Fruit fly (Drosophila melanogaster) whole organism, embryonic: ENCODE measurements around the gene rost.

Experiments used
- Bteb2 ChIP-seq: fragments of 200-800 bp; sonication (Bioruptor generic); optimal IDR thresholded peaks from 2 replicates; lab custom pipeline; 2016; ENCODE audit warnings: missing biosample characterization, missing genetic modification characterization
- CG10979 ChIP-seq: fragments of 200-800 bp; sonication (Bioruptor generic); optimal IDR thresholded peaks from 2 replicates; lab custom pipeline; 2018; ENCODE audit warnings: missing biosample characterization, mild to moderate bottlenecking, missing genetic modification characterization, moderate library complexity
- CG11456 ChIP-seq: fragments of 200-800 bp; sonication (Bioruptor generic); IDR thresholded peaks from 3 replicates; pipeline ENCODE4 v1.3.6; 2022; ENCODE audit warnings: missing biosample characterization, missing genetic modification characterization
- CG12942 ChIP-seq: fragments of 200-800 bp; sonication (Bioruptor generic); optimal IDR thresholded peaks from 3 replicates; lab custom pipeline; 2016; ENCODE audit warnings: missing biosample characterization, missing genetic modification characterization
- CG13775 ChIP-seq: fragments of 200-800 bp; sonication (Bioruptor generic); optimal IDR thresholded peaks from 3 replicates; lab custom pipeline; 2017; ENCODE audit warnings: missing biosample characterization, mild to moderate bottlenecking, missing genetic modification characterization
- CG14050 ChIP-seq: fragments of 200-800 bp; sonication (Bioruptor generic); IDR thresholded peaks from 3 replicates; pipeline ENCODE4 v1.3.6; 2022; ENCODE audit warnings: missing biosample characterization, missing genetic modification characterization
- CG15011 ChIP-seq: fragments of 200-800 bp; sonication (Bioruptor generic); optimal IDR thresholded peaks from 3 replicates; lab custom pipeline; 2018; ENCODE audit warnings: missing biosample characterization, mild to moderate bottlenecking, missing genetic modification characterization
- CG15269 ChIP-seq: fragments of 200-800 bp; sonication (Bioruptor generic); optimal IDR thresholded peaks from 2 replicates; lab custom pipeline; 2018; ENCODE audit warnings: missing biosample characterization, mild to moderate bottlenecking, missing genetic modification characterization, moderate library complexity
- CG17568 ChIP-seq: fragments of 200-800 bp; sonication (Bioruptor generic); optimal IDR thresholded peaks from 2 replicates; lab custom pipeline; 2018; ENCODE audit warnings: missing biosample characterization, mild to moderate bottlenecking, missing genetic modification characterization, moderate library complexity
- CG6654 ChIP-seq: fragments of 200-800 bp; sonication (Bioruptor generic); optimal IDR thresholded peaks from 2 replicates; lab custom pipeline; 2017; ENCODE audit warnings: missing biosample characterization, mild to moderate bottlenecking, missing genetic modification characterization
- CG6689 ChIP-seq: fragments of 200-800 bp; sonication (Bioruptor generic); IDR thresholded peaks from 2 replicates; pipeline ENCODE4 v1.3.6; 2022; ENCODE audit warnings: missing biosample characterization, missing genetic modification characterization
- CG6765 ChIP-seq: fragments of 200-800 bp; sonication (Bioruptor generic); optimal IDR thresholded peaks from 3 replicates; lab custom pipeline; 2017; ENCODE audit warnings: missing biosample characterization, mild to moderate bottlenecking, missing genetic modification characterization
- CG7271 ChIP-seq: fragments of 200-800 bp; sonication (Bioruptor generic); optimal IDR thresholded peaks from 2 replicates; lab custom pipeline; 2018; ENCODE audit warnings: missing biosample characterization, mild to moderate bottlenecking, missing genetic modification characterization, moderate library complexity
- CG7372 ChIP-seq: fragments of 200-800 bp; sonication (Bioruptor generic); IDR thresholded peaks from 2 replicates; pipeline ENCODE4 v1.3.6; 2022; ENCODE audit warnings: missing biosample characterization, missing genetic modification characterization
- CG8281 ChIP-seq: fragments of 200-800 bp; sonication (Bioruptor generic); optimal IDR thresholded peaks from 2 replicates; lab custom pipeline; 2018; ENCODE audit warnings: missing biosample characterization, mild to moderate bottlenecking, missing genetic modification characterization, moderate library complexity
- CG8478 ChIP-seq: fragments of >200 bp; optimal IDR thresholded peaks from 2 replicates; lab custom pipeline; 2018
- Dip2 ChIP-seq: fragments of 200-800 bp; sonication (Bioruptor generic); IDR thresholded peaks from 2 replicates; pipeline ENCODE4 v1.3.6; 2022; ENCODE audit warnings: missing biosample characterization, missing genetic modification characterization
- E2f1 ChIP-seq: fragments of 200-800 bp; sonication (Bioruptor generic); IDR thresholded peaks from 2 replicates; pipeline ENCODE4 v1.3.6; 2022; ENCODE audit warnings: missing biosample characterization, missing genetic modification characterization
- H2.0 ChIP-seq: fragments of 200-800 bp; sonication (Bioruptor generic); IDR thresholded peaks from 2 replicates; pipeline ENCODE4 v1.3.6; 2022; ENCODE audit warnings: missing biosample characterization, missing genetic modification characterization
- Hr78 ChIP-seq, 2 experiments: fragments of 200-800 bp in 1 of 2; fragments of >200 bp in 1 of 2; sonication (Bioruptor generic) in 1 of 2; optimal IDR thresholded peaks; 2 replicates each; lab custom pipeline; 2017 to 2019; ENCODE audit warnings: missing biosample characterization in 2 of 2, missing genetic modification characterization in 2 of 2, mild to moderate bottlenecking in 1 of 2, moderate library complexity in 1 of 2
- Mrtf ChIP-seq: fragments of 200-800 bp; sonication (Bioruptor generic); IDR thresholded peaks from 3 replicates; pipeline ENCODE4 v1.3.6; 2022; ENCODE audit warnings: missing biosample characterization, missing genetic modification characterization
- NK7.1 ChIP-seq: fragments of 200-800 bp; sonication (Bioruptor generic); optimal IDR thresholded peaks from 3 replicates; lab custom pipeline; 2016; ENCODE audit warnings: missing biosample characterization, missing genetic modification characterization
- Oli ChIP-seq: fragments of 200-800 bp; sonication (Bioruptor generic); optimal IDR thresholded peaks from 2 replicates; lab custom pipeline; 2018; ENCODE audit warnings: missing biosample characterization, mild to moderate bottlenecking, missing genetic modification characterization, moderate library complexity
- Pdp1 ChIP-seq, 2 experiments: fragments of 200-800 bp; sonication (Bioruptor generic); optimal IDR thresholded peaks; 3 replicates each; lab custom pipeline; 2016; ENCODE audit warnings: missing biosample characterization in 2 of 2, missing genetic modification characterization in 2 of 2, mild to moderate bottlenecking in 1 of 2, moderate library complexity in 1 of 2
- Ravus ChIP-seq: fragments of 200-800 bp; sonication (Bioruptor generic); IDR thresholded peaks from 2 replicates; pipeline ENCODE4 v1.3.6; 2022; ENCODE audit warnings: missing biosample characterization, missing genetic modification characterization
- Rfx ChIP-seq: fragments of 200-800 bp; sonication (Bioruptor generic); IDR thresholded peaks from 2 replicates; pipeline ENCODE4 v1.3.6; 2022; ENCODE audit warnings: missing biosample characterization, missing genetic modification characterization
- Spps ChIP-seq: fragments of 200-800 bp; sonication (Bioruptor generic); optimal IDR thresholded peaks from 2 replicates; lab custom pipeline; 2018; ENCODE audit warnings: missing biosample characterization, mild to moderate bottlenecking, missing genetic modification characterization
- Xbp1 ChIP-seq: fragments of 200-800 bp; sonication (Bioruptor generic); optimal IDR thresholded peaks from 3 replicates; lab custom pipeline; 2016; ENCODE audit warnings: missing biosample characterization, mild to moderate bottlenecking, missing genetic modification characterization
- YL-1 ChIP-seq: fragments of 200-800 bp; sonication (Bioruptor generic); optimal IDR thresholded peaks from 3 replicates; lab custom pipeline; 2017; ENCODE audit warnings: missing biosample characterization, mild to moderate bottlenecking, missing genetic modification characterization
- ap ChIP-seq: fragments of 200-800 bp; sonication (Bioruptor generic); IDR thresholded peaks from 2 replicates; pipeline ENCODE4 v1.3.6; 2022; ENCODE audit warnings: missing biosample characterization, missing genetic modification characterization
- ara ChIP-seq: fragments of 200-800 bp; sonication (Bioruptor generic); IDR thresholded peaks from 2 replicates; pipeline ENCODE4 v1.3.6; 2022; ENCODE audit warnings: missing biosample characterization, missing genetic modification characterization
- bigmax ChIP-seq: fragments of 200-800 bp; sonication (Bioruptor generic); optimal IDR thresholded peaks from 2 replicates; lab custom pipeline; 2018; ENCODE audit warnings: missing biosample characterization, mild to moderate bottlenecking, missing genetic modification characterization
- bsh ChIP-seq, 2 experiments: fragments of 200-800 bp; sonication (Bioruptor generic); optimal IDR thresholded peaks; 2 replicates each; lab custom pipeline; 2017 to 2018; ENCODE audit warnings: mild to moderate bottlenecking in 2 of 2, missing biosample characterization in 2 of 2, missing genetic modification characterization in 2 of 2, moderate library complexity in 1 of 2
- chn ChIP-seq: fragments of 200-800 bp; sonication (Bioruptor generic); optimal IDR thresholded peaks from 2 replicates; lab custom pipeline; 2016; ENCODE audit warnings: missing biosample characterization, missing genetic modification characterization
- dysf ChIP-seq: fragments of 200-800 bp; sonication (Bioruptor generic); IDR thresholded peaks from 3 replicates; pipeline ENCODE4 v1.3.6; 2022; ENCODE audit warnings: missing biosample characterization, missing genetic modification characterization
- fru ChIP-seq: fragments of >200 bp; optimal IDR thresholded peaks from 2 replicates; lab custom pipeline; 2017
- grau ChIP-seq: fragments of 200-800 bp; optimal IDR thresholded peaks from 3 replicates; lab custom pipeline; 2019; ENCODE audit warnings: missing biosample characterization, mild to moderate bottlenecking, missing genetic modification characterization, moderate library complexity
- gro ChIP-seq: fragments of 200-800 bp; sonication (Bioruptor generic); optimal IDR thresholded peaks from 2 replicates; lab custom pipeline; 2016; ENCODE audit warnings: missing biosample characterization, missing genetic modification characterization
- gsb ChIP-seq: fragments of 200-800 bp; sonication (Bioruptor generic); IDR thresholded peaks from 2 replicates; pipeline ENCODE4 v1.3.6; 2022; ENCODE audit warnings: missing biosample characterization, missing genetic modification characterization
- hb ChIP-seq: fragments of 200-800 bp; sonication (Bioruptor generic); IDR thresholded peaks from 3 replicates; pipeline ENCODE4 v1.3.6; 2022; ENCODE audit warnings: missing biosample characterization, missing genetic modification characterization; ENCODE audit not compliant: partially characterized antibody
- ind ChIP-seq: fragments of 200-800 bp; sonication (Bioruptor generic); optimal IDR thresholded peaks from 3 replicates; lab custom pipeline; 2016; ENCODE audit warnings: missing biosample characterization, missing genetic modification characterization
- nmo ChIP-seq: fragments of 200-800 bp; sonication (Bioruptor generic); optimal IDR thresholded peaks from 2 replicates; lab custom pipeline; 2018; ENCODE audit warnings: missing biosample characterization, mild to moderate bottlenecking, missing genetic modification characterization, moderate library complexity
- pzg ChIP-seq: fragments of 200-800 bp; sonication (Bioruptor generic); optimal IDR thresholded peaks from 3 replicates; lab custom pipeline; 2018; ENCODE audit warnings: missing biosample characterization, mild to moderate bottlenecking, missing genetic modification characterization, moderate library complexity
- sd ChIP-seq: fragments of 200-800 bp; sonication (Bioruptor generic); optimal IDR thresholded peaks from 3 replicates; lab custom pipeline; 2018; ENCODE audit warnings: missing biosample characterization, mild to moderate bottlenecking, missing genetic modification characterization, moderate library complexity
- slou ChIP-seq: fragments of 200-800 bp; sonication (Bioruptor generic); optimal IDR thresholded peaks from 3 replicates; lab custom pipeline; 2016; ENCODE audit warnings: missing biosample characterization, missing genetic modification characterization
- slp2 ChIP-seq: fragments of 200-800 bp; sonication (Bioruptor generic); optimal IDR thresholded peaks from 2 replicates; lab custom pipeline; 2016; ENCODE audit warnings: missing biosample characterization, missing genetic modification characterization
- sr ChIP-seq: fragments of 200-800 bp; sonication (Bioruptor generic); IDR thresholded peaks from 3 replicates; pipeline ENCODE4 v1.3.6; 2022; ENCODE audit warnings: missing biosample characterization, missing genetic modification characterization
- tup ChIP-seq: fragments of 200-800 bp; sonication (Bioruptor generic); optimal IDR thresholded peaks from 2 replicates; lab custom pipeline; 2016; ENCODE audit warnings: missing biosample characterization, mild to moderate bottlenecking, missing genetic modification characterization, moderate library complexity
- usp ChIP-seq: fragments of >200 bp; optimal IDR thresholded peaks from 2 replicates; lab custom pipeline; 2017; ENCODE audit warnings: missing biosample characterization, missing genetic modification characterization

The rost gene

dm6 chr2L:8998237-8998636 is 8.9 kb upstream of the rost start, which contains the start of gene Try29F:
TSS of gene Try29F (plus strand) at chr2L:8998537.
- no peak for TF ChIP-seq hb (GFP tag; lab: Robert Waterston, UW)
- 0 out of 3 replicates have a peak, but pooled peaks have one; percentile 1 for TF ChIP-seq CG11456 (GFP tag; lab: Robert Waterston, UW)

DNA sequence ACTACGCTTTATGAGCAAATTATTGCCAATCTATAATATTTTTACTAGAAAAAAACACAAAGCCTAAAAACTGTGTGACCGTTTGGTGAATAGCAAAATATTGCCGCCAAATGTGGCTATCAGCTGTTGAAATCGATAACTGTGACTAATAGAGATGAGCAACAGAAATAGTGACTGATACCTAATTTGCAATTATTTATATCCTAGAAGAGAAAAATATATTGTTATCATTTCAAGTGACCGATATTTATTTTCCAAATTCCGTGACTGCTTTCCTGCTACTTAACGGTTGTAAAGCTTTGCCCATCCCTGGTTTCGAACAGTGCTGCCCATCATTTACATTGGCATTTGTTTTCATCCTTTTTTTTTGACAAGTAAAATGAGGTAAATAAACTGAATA is 7.9 kb upstream of the rost start, which contains the start of the genes alien and CG18661:
Gene alien, minus strand, starts transcription at position 95 of the 400 bp plus-strand sequence.
Gene CG18661, plus strand, starts transcription at position 321 of the 400 bp plus-strand sequence.
- TF ChIP-seq CG7271 (tag; lab: Kevin White, UChicago) (no peak), Spps (tag; lab: Kevin White, UChicago) (no peak), CG8281 (tag; lab: Kevin White, UChicago) (no peak), Mrtf (peak; percentile 81), Hr78 (GFP tag; optimal IDR thresholded peaks at IDR 0.05; lab: Kevin White, UChicago) (no peak), dysf (GFP tag; lab: Robert Waterston, UW) (peak; percentile 91), CG15269 (peak; percentile 50), NK7.1 (GFP tag; lab: Kevin White, UChicago) (peak; percentile 46), gsb (peak; percentile 41; the same call in 1 of the 2 replicates), Ravus (GFP tag; lab: Robert Waterston, UW) (peak; percentile 85), YL-1 (GFP tag; lab: Kevin White, UChicago) (peak; percentile 52), E2f1 (GFP tag; lab: Robert Waterston, UW) (peak; percentile 84), CG17568 (GFP tag; lab: Kevin White, UChicago) (no peak), fru (no peak), ap (GFP tag; lab: Robert Waterston, UW) (peak; percentile 91), gro (GFP tag; lab: Kevin White, UChicago) (peak; percentile 65), CG13775 (GFP tag; lab: Kevin White, UChicago) (peak; percentile 71), tup (GFP tag; lab: Kevin White, UChicago) (peak; percentile 57), bsh (GFP tag; optimal IDR thresholded peaks at IDR 0.05; lab: Kevin White, UChicago) (peak in 1 of 2 experiments; percentile 59), Rfx (GFP tag; lab: Robert Waterston, UW) (peak; percentile 96), CG6765 (GFP tag; lab: Kevin White, UChicago) (no peak), Xbp1 (GFP tag; lab: Kevin White, UChicago) (peak; percentile 98), Pdp1 (GFP tag; optimal IDR thresholded peaks at IDR 0.05; lab: Kevin White, UChicago) (peak; percentile 75 to 97), CG15011 (GFP tag; lab: Kevin White, UChicago) (peak; percentile 9), slou (GFP tag; lab: Kevin White, UChicago) (peak; percentile 93), CG7372 (GFP tag; lab: Robert Waterston, UW) (peak; percentile 96), slp2 (GFP tag; lab: Kevin White, UChicago) (peak; percentile 91), CG12942 (GFP tag; lab: Kevin White, UChicago) (peak; percentile 80), ind (peak; percentile 79), ara (GFP tag; lab: Robert Waterston, UW) (peak; percentile 66; the same call in 1 of the 2 replicates), sr (GFP tag; lab: Robert Waterston, UW) (peak; percentile 73; the same call in 1 of the 3 replicates), CG8478 (lab: Kevin White, UChicago) (no peak), bigmax (no peak), Dip2 (GFP tag; lab: Robert Waterston, UW) (no peak), nmo (GFP tag; lab: Kevin White, UChicago) (peak; percentile 82), usp (no peak), Oli (tag; lab: Kevin White, UChicago) (peak; percentile 40), grau (tag; lab: Kevin White, UChicago) (peak; percentile 65), CG6689 (GFP tag; lab: Robert Waterston, UW) (peak; percentile 76), Bteb2 (GFP tag; lab: Kevin White, UChicago) (peak; percentile 67), hb (GFP tag; lab: Robert Waterston, UW) (no peak), CG14050 (GFP tag; lab: Robert Waterston, UW) (peak; percentile 91), pzg (GFP tag; lab: Kevin White, UChicago) (peak; percentile 86), chn (peak; percentile 86), H2.0 (GFP tag; lab: Robert Waterston, UW) (peak; percentile 98), CG6654 (no peak), sd (tag; lab: Kevin White, UChicago) (peak; percentile 70), CG10979 (peak; percentile 79)
